Fruit fly (Drosophila melanogaster): ENCODE data around the gene vex.

DNA sequence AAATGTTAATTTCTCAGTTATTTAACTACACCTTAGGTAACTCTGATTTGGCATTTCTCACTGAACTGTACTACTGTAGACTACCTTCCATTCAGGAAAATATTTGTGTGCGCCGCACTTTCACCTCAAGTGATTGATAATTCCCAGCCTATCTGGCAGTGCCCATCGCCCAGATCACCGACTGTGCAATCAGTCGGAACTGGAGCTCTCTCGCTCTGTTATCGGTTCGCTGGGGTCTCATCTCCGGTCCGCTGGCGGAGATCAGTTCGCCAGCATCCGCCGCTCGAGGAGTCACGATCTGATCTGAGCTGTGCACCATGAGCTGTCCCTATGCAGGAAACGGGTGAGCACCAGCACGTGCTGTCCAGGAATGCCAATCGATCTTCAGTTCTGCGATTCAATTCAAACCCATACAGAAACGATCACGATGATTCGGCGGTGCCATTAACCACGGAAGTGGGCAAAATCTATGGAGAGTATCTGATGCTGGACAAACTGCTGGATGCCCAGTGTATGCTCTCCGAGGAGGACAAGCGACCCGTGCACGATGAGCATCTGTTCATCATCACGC is 115.9 kb downstream of the vex start, which contains the start of gene v:
- no peak for TF ChIP-seq CG8944 (GFP tag; optimal IDR thresholded peaks at IDR 0.05)
- no peak for TF ChIP-seq Tbp (GFP tag; optimal IDR thresholded peaks at IDR 0.05)
- no peak for TF ChIP-seq CG3847 (GFP tag; IDR thresholded peaks at IDR 0.05)
- no peak for TF ChIP-seq kay (GFP tag; optimal IDR thresholded peaks at IDR 0.05)
- no peak for TF ChIP-seq CG1602 (GFP tag; optimal IDR thresholded peaks at IDR 0.05)
- TF ChIP-seq Abd-B (GFP tag; optimal IDR thresholded peaks at IDR 0.05), result no peak
- no peak for TF ChIP-seq chn (GFP tag; optimal IDR thresholded peaks at IDR 0.05)
- no peak for TF ChIP-seq pros (GFP tag; optimal IDR thresholded peaks at IDR 0.05)
- TF ChIP-seq CHES-1-like (GFP tag; optimal IDR thresholded peaks at IDR 0.05), result no peak
- TF ChIP-seq vfl (GFP tag; optimal IDR thresholded peaks at IDR 0.05), result no peak
- no peak for TF ChIP-seq Lpt (GFP tag; optimal IDR thresholded peaks at IDR 0.05)
- TF ChIP-seq crol (GFP tag; IDR thresholded peaks at IDR 0.05), result no peak

Data from whole organism, embryonic.